Worm (Caenorhabditis elegans): ENCODE data around the gene fbxb-52.

The fbxb-52 gene

ce11 chrII:1500286-1500840 lies 50.0 kb downstream of the fbxb-52 start, which contains the start of gene emc-1:
Gene emc-1, minus strand, starts transcription at chrII:1500330.
- TF ChIP-seq skn-1 (tag; optimal IDR thresholded peaks at IDR 0.05) (no peak), pha-4 (tag; optimal IDR thresholded peaks at IDR 0.05) (peak; percentile 11), lsy-12 (tag; optimal IDR thresholded peaks at IDR 0.05) (no peak), lin-15B (tag; optimal IDR thresholded peaks at IDR 0.05) (no peak), fos-1 (tag; optimal IDR thresholded peaks at IDR 0.05) (no peak), egl-5 (tag; optimal IDR thresholded peaks at IDR 0.05) (no peak), ceh-16 (tag; optimal IDR thresholded peaks at IDR 0.05) (no peak), daf-12 (tag; optimal IDR thresholded peaks at IDR 0.05) (no peak)
